Fruit fly (Drosophila melanogaster) whole organism, prepupa: ENCODE measurements around the gene CG33170.
A peak's percentile ranks its signal among the peaks of the same experiment; 100 is the strongest.

Source experiments
- Blimp-1 ChIP-seq: fragments of 200-800 bp; sonication (Bioruptor generic); optimal IDR thresholded peaks from 3 replicates; lab custom pipeline; 2017; ENCODE audit warnings: missing biosample characterization, missing genetic modification characterization, mild to moderate bottlenecking, moderate library complexity, missing genetic modification reagents
- CG10631 ChIP-seq: fragments of 200-800 bp; sonication (Bioruptor generic); optimal IDR thresholded peaks from 2 replicates; lab custom pipeline; 2016; ENCODE audit warnings: missing biosample characterization, missing genetic modification characterization
- CG10669 ChIP-seq: fragments of 200-800 bp; sonication (Bioruptor generic); optimal IDR thresholded peaks from 3 replicates; lab custom pipeline; 2018; ENCODE audit warnings: missing biosample characterization, mild to moderate bottlenecking, missing genetic modification characterization, moderate library complexity
- CG11294 ChIP-seq: fragments of 200-800 bp; sonication (Bioruptor generic); IDR thresholded peaks from 2 replicates; pipeline ENCODE4 v1.3.6; 2022; ENCODE audit warnings: missing biosample characterization, missing genetic modification characterization
- CG11762 ChIP-seq: fragments of 200-800 bp; sonication (Bioruptor generic); optimal IDR thresholded peaks from 3 replicates; lab custom pipeline; 2016; ENCODE audit warnings: missing biosample characterization, missing genetic modification characterization; ENCODE audit not compliant: insufficient read depth
- CG11902 ChIP-seq: fragments of 200-800 bp; sonication (Bioruptor generic); optimal IDR thresholded peaks from 3 replicates; lab custom pipeline; 2016; ENCODE audit warnings: missing biosample characterization, missing genetic modification characterization
- CG1621 ChIP-seq: fragments of 200-800 bp; sonication (Bioruptor generic); optimal IDR thresholded peaks from 3 replicates; lab custom pipeline; 2018; ENCODE audit warnings: missing biosample characterization, mild to moderate bottlenecking, missing genetic modification characterization
- CG16779 ChIP-seq: fragments of 200-800 bp; sonication (Bioruptor generic); optimal IDR thresholded peaks from 3 replicates; lab custom pipeline; 2017; ENCODE audit warnings: missing biosample characterization, mild to moderate bottlenecking, missing genetic modification characterization
- CG3032 ChIP-seq: fragments of 200-800 bp; optimal IDR thresholded peaks from 2 replicates; lab custom pipeline; 2019; ENCODE audit warnings: missing biosample characterization, mild to moderate bottlenecking, missing genetic modification characterization, moderate library complexity
- CG32006 ChIP-seq: fragments of 200-800 bp; sonication (Bioruptor generic); optimal IDR thresholded peaks from 3 replicates; lab custom pipeline; 2017; ENCODE audit warnings: missing biosample characterization, mild to moderate bottlenecking, missing genetic modification characterization
- CG34406 ChIP-seq: fragments of 200-800 bp; sonication (Bioruptor generic); optimal IDR thresholded peaks from 3 replicates; lab custom pipeline; 2016; ENCODE audit warnings: missing biosample characterization, missing genetic modification characterization
- CG3919 ChIP-seq: fragments of 200-800 bp; sonication (Bioruptor generic); optimal IDR thresholded peaks from 3 replicates; lab custom pipeline; 2016; ENCODE audit warnings: missing biosample characterization, missing genetic modification characterization
- CG4318 ChIP-seq: fragments of 200-800 bp; sonication (Bioruptor generic); optimal IDR thresholded peaks from 3 replicates; lab custom pipeline; 2017; ENCODE audit warnings: missing biosample characterization, mild to moderate bottlenecking, missing genetic modification characterization
- CG6163 ChIP-seq: fragments of 200-800 bp; sonication (Bioruptor generic); IDR thresholded peaks from 3 replicates; pipeline ENCODE4 v1.3.6; 2022; ENCODE audit warnings: missing biosample characterization, missing genetic modification characterization
- CG6276 ChIP-seq: fragments of 200-800 bp; sonication (Bioruptor generic); optimal IDR thresholded peaks from 2 replicates; lab custom pipeline; 2017; ENCODE audit warnings: missing biosample characterization, mild to moderate bottlenecking, missing genetic modification characterization
- CG6792 ChIP-seq: fragments of 200-800 bp; sonication (Bioruptor generic); optimal IDR thresholded peaks from 3 replicates; lab custom pipeline; 2016; ENCODE audit warnings: missing biosample characterization, missing genetic modification characterization
- CG6808 ChIP-seq: fragments of 200-800 bp; sonication (Bioruptor generic); optimal IDR thresholded peaks from 3 replicates; lab custom pipeline; 2017; ENCODE audit warnings: missing biosample characterization, missing genetic modification characterization, mild to moderate bottlenecking, moderate library complexity, missing genetic modification reagents
- CG7368 ChIP-seq: fragments of 200-800 bp; sonication (Bioruptor generic); optimal IDR thresholded peaks from 3 replicates; lab custom pipeline; 2016; ENCODE audit warnings: missing biosample characterization, missing genetic modification characterization
- CG8119 ChIP-seq: fragments of 200-800 bp; sonication (Bioruptor generic); IDR thresholded peaks from 3 replicates; pipeline ENCODE4 v1.3.6; 2022; ENCODE audit warnings: missing biosample characterization, missing genetic modification characterization
- CG8319 ChIP-seq: fragments of 200-800 bp; sonication (Bioruptor generic); optimal IDR thresholded peaks from 3 replicates; lab custom pipeline; 2016; ENCODE audit warnings: missing biosample characterization, missing genetic modification characterization
- CG8632 ChIP-seq: fragments of 200-800 bp; sonication (Bioruptor generic); optimal IDR thresholded peaks from 3 replicates; lab custom pipeline; 2016; ENCODE audit warnings: missing biosample characterization, missing genetic modification characterization
- Eip75B ChIP-seq: fragments of 200-800 bp; sonication (Bioruptor generic); optimal IDR thresholded peaks from 3 replicates; lab custom pipeline; 2016; ENCODE audit warnings: missing biosample characterization, missing genetic modification characterization
- Eip78C ChIP-seq: fragments of 200-800 bp; sonication (Bioruptor generic); peaks from one replicate; lab custom pipeline; 2016; ENCODE audit warnings: missing biosample characterization, missing genetic modification characterization
- Ets96B ChIP-seq: fragments of 200-800 bp; optimal IDR thresholded peaks from 2 replicates; lab custom pipeline; 2019; ENCODE audit warnings: missing biosample characterization, mild to moderate bottlenecking, missing genetic modification characterization, moderate library complexity
- Gug ChIP-seq: fragments of 200-800 bp; sonication (Bioruptor generic); IDR thresholded peaks from 2 replicates; pipeline ENCODE4 v1.3.6; 2022; ENCODE audit warnings: missing biosample characterization, missing genetic modification characterization
- Hr38 ChIP-seq: sonication (Bioruptor generic); optimal IDR thresholded peaks from 2 replicates; lab custom pipeline; 2016; ENCODE audit warnings: missing biosample characterization, missing genetic modification characterization
- Hr39 ChIP-seq: fragments of 200-800 bp; sonication (Bioruptor generic); optimal IDR thresholded peaks from 2 replicates; lab custom pipeline; 2016; ENCODE audit warnings: missing biosample characterization, missing genetic modification characterization
- Hr4 ChIP-seq: fragments of 200-800 bp; sonication (Bioruptor generic); optimal IDR thresholded peaks from 3 replicates; lab custom pipeline; 2016; ENCODE audit warnings: missing biosample characterization, missing genetic modification characterization
- Met ChIP-seq: fragments of 200-800 bp; sonication (Bioruptor generic); optimal IDR thresholded peaks from 3 replicates; lab custom pipeline; 2016; ENCODE audit warnings: missing biosample characterization, missing genetic modification characterization
- OdsH ChIP-seq: fragments of 200-800 bp; sonication (Bioruptor generic); optimal IDR thresholded peaks from 3 replicates; lab custom pipeline; 2016; ENCODE audit warnings: missing biosample characterization, missing genetic modification characterization
- Smox ChIP-seq: fragments of 200-800 bp; sonication (Bioruptor generic); optimal IDR thresholded peaks from 3 replicates; lab custom pipeline; 2016; ENCODE audit warnings: missing biosample characterization, missing genetic modification characterization
- Sox14 ChIP-seq: fragments of 200-800 bp; sonication (Bioruptor generic); optimal IDR thresholded peaks from 3 replicates; lab custom pipeline; 2016; ENCODE audit warnings: missing biosample characterization, missing genetic modification characterization
- Sox15 ChIP-seq: fragments of 200-800 bp; sonication (Bioruptor generic); optimal IDR thresholded peaks from 3 replicates; lab custom pipeline; 2016; ENCODE audit warnings: missing biosample characterization, missing genetic modification characterization
- achi ChIP-seq: fragments of 200-800 bp; sonication (Bioruptor generic); optimal IDR thresholded peaks from 3 replicates; lab custom pipeline; 2016; ENCODE audit warnings: missing biosample characterization, missing genetic modification characterization
- acj6 ChIP-seq: fragments of 200-800 bp; sonication (Bioruptor generic); optimal IDR thresholded peaks from 3 replicates; lab custom pipeline; 2016; ENCODE audit warnings: missing biosample characterization, missing genetic modification characterization
- dsx ChIP-seq: fragments of 200-800 bp; optimal IDR thresholded peaks from 3 replicates; lab custom pipeline; 2019; ENCODE audit warnings: missing biosample characterization, mild to moderate bottlenecking, missing genetic modification characterization, moderate library complexity; ENCODE audit not compliant: poor library complexity, severe bottlenecking
- eg ChIP-seq: fragments of 200-800 bp; sonication (Bioruptor generic); IDR thresholded peaks from 3 replicates; pipeline ENCODE4 v1.3.6; 2022; ENCODE audit warnings: missing biosample characterization, missing genetic modification characterization
- esn ChIP-seq: fragments of 200-800 bp; sonication (Bioruptor generic); optimal IDR thresholded peaks from 2 replicates; lab custom pipeline; 2016; ENCODE audit warnings: missing biosample characterization, mild to moderate bottlenecking, missing genetic modification characterization, moderate library complexity
- fd59A ChIP-seq: fragments of 200-800 bp; sonication (Bioruptor generic); optimal IDR thresholded peaks from 2 replicates; lab custom pipeline; 2017; ENCODE audit warnings: missing biosample characterization, mild to moderate bottlenecking, missing genetic modification characterization, missing genetic modification reagents
- fkh ChIP-seq: fragments of 200-800 bp; sonication (Bioruptor generic); optimal IDR thresholded peaks from 3 replicates; lab custom pipeline; 2017; ENCODE audit warnings: missing biosample characterization, mild to moderate bottlenecking, missing genetic modification characterization, moderate library complexity
- lz ChIP-seq: fragments of 200-800 bp; sonication (Bioruptor generic); optimal IDR thresholded peaks from 3 replicates; lab custom pipeline; 2016; ENCODE audit warnings: missing biosample characterization, missing genetic modification characterization
- salr ChIP-seq, 2 experiments: fragments of 200-800 bp; sonication (Bioruptor generic); optimal IDR thresholded peaks; 3 replicates each; lab custom pipeline; 2016 to 2018; ENCODE audit warnings: missing biosample characterization in 2 of 2, missing genetic modification characterization in 2 of 2, mild to moderate bottlenecking in 1 of 2
- spab ChIP-seq: fragments of 200-800 bp; sonication (Bioruptor generic); optimal IDR thresholded peaks from 2 replicates; lab custom pipeline; 2017; ENCODE audit warnings: missing biosample characterization, mild to moderate bottlenecking, missing genetic modification characterization, missing genetic modification reagents
- ss ChIP-seq, 2 experiments: fragments of 200-800 bp; sonication (Bioruptor generic); optimal IDR thresholded peaks; 2 replicates in 1 of 2; 3 replicates in 1 of 2; lab custom pipeline; 2017 to 2018; ENCODE audit warnings: mild to moderate bottlenecking in 2 of 2, missing biosample characterization in 2 of 2, missing genetic modification characterization in 2 of 2, moderate library complexity in 1 of 2
- svp ChIP-seq: fragments of 200-800 bp; sonication (Bioruptor generic); peaks from one replicate; lab custom pipeline; 2016; ENCODE audit warnings: missing biosample characterization, missing genetic modification characterization
- topi ChIP-seq: fragments of 200-800 bp; sonication (Bioruptor generic); optimal IDR thresholded peaks from 3 replicates; lab custom pipeline; 2016; ENCODE audit warnings: missing biosample characterization, missing genetic modification characterization
- vri ChIP-seq: fragments of 200-800 bp; sonication (Bioruptor generic); optimal IDR thresholded peaks from 3 replicates; lab custom pipeline; 2016; ENCODE audit warnings: missing biosample characterization, mild to moderate bottlenecking, missing genetic modification characterization

The CG33170 gene

dm6 chr3L:22909325-22909904 is 45.0 kb downstream of the CG33170 start:
- no peak for TF ChIP-seq topi (GFP tag; lab: Kevin White, UChicago)
- peak; percentile 69 for TF ChIP-seq Eip78C (GFP tag; lab: Kevin White, UChicago)
- TF ChIP-seq svp (GFP tag; lab: Kevin White, UChicago): peak; percentile 70
- TF ChIP-seq CG6792 (GFP tag; lab: Kevin White, UChicago): no peak
- TF ChIP-seq CG8319: no peak
- 0 out of 3 replicates have a peak, but pooled peaks have one; percentile 9 for TF ChIP-seq CG6163 (GFP tag; lab: Robert Waterston, UW)
- TF ChIP-seq esn: no peak
- TF ChIP-seq Sox15 (GFP tag; lab: Kevin White, UChicago): no peak
- TF ChIP-seq, all 60 proteins: peak for 3

- TF ChIP-seq Sox14 (peak; percentile 4), CG1621 (tag; lab: Kevin White, UChicago) (peak; percentile 15), achi (GFP tag; lab: Kevin White, UChicago) (peak; percentile 37), Ets96B (tag; lab: Kevin White, UChicago) (peak; percentile 57), esn (peak; percentile 41), Blimp-1 (GFP tag; lab: Kevin White, UChicago) (peak; percentile 18), CG7368 (GFP tag; lab: Kevin White, UChicago) (no peak), Hr39 (GFP tag; lab: Kevin White, UChicago) (peak; percentile 27), CG4318 (GFP tag; lab: Kevin White, UChicago) (peak; percentile 54), vri (GFP tag; lab: Kevin White, UChicago) (no peak), Smox (GFP tag; lab: Kevin White, UChicago) (no peak), CG3919 (GFP tag; lab: Kevin White, UChicago) (peak; percentile 17), CG6792 (GFP tag; lab: Kevin White, UChicago) (no peak), topi (GFP tag; lab: Kevin White, UChicago) (peak; percentile 16), Gug (GFP tag; lab: Robert Waterston, UW) (no peak), CG10631 (peak; percentile 61), CG34406 (peak; percentile 49), lz (GFP tag; lab: Kevin White, UChicago) (peak; percentile 13), CG6808 (GFP tag; lab: Kevin White, UChicago) (peak; percentile 58), Hr4 (no peak), acj6 (GFP tag; lab: Kevin White, UChicago) (peak; percentile 4), CG6276 (GFP tag; lab: Kevin White, UChicago) (peak; percentile 45), Met (GFP tag; lab: Kevin White, UChicago) (peak; percentile 7), dsx (peak; percentile 45), fkh (no peak), CG11762 (GFP tag; lab: Kevin White, UChicago) (no peak), fd59A (GFP tag; lab: Kevin White, UChicago) (peak; percentile 31), CG11294 (no peak), Sox15 (GFP tag; lab: Kevin White, UChicago) (peak; percentile 3), CG8632 (GFP tag; lab: Kevin White, UChicago) (peak; percentile 37), CG16779 (peak; percentile 47), CG8119 (GFP tag; lab: Robert Waterston, UW) (no peak), CG11902 (GFP tag; lab: Kevin White, UChicago) (no peak), eg (0 out of 3 replicates have a peak, but pooled peaks have one; percentile 34), ss (GFP tag; optimal IDR thresholded peaks at IDR 0.05; lab: Kevin White, UChicago) (peak; percentile 37 to 55), CG32006 (GFP tag; lab: Kevin White, UChicago) (peak; percentile 78), CG8319 (no peak), OdsH (GFP tag; lab: Kevin White, UChicago) (peak; percentile 29), svp (GFP tag; lab: Kevin White, UChicago) (peak; percentile 70), Hr38 (GFP tag; lab: Kevin White, UChicago) (no peak), CG3032 (tag; lab: Kevin White, UChicago) (peak; percentile 65), salr (GFP tag; optimal IDR thresholded peaks at IDR 0.05; lab: Kevin White, UChicago) (peak in 1 of 2 experiments; percentile 48), Eip75B (no peak), CG10669 (peak; percentile 49), CG6163 (GFP tag; lab: Robert Waterston, UW) (no peak), spab (peak; percentile 67)
Observed at dm6 chr3L:22909914-22910541, 45.6 kb downstream of the CG33170 start, which contains the start of gene CG12768. Gene CG12768 (plus strand): TSS chr3L:22910491.
